Fruit fly (Drosophila melanogaster) whole organism, prepupa: ENCODE data around the gene CG13086.

Experiments used
- Blimp-1 ChIP-seq: fragments of 200-800 bp; sonication (Bioruptor generic); optimal IDR thresholded peaks from 3 replicates; lab custom pipeline; 2017; ENCODE audit warnings: missing biosample characterization, missing genetic modification characterization, mild to moderate bottlenecking, moderate library complexity, missing genetic modification reagents
- CG10631 ChIP-seq: fragments of 200-800 bp; sonication (Bioruptor generic); optimal IDR thresholded peaks from 2 replicates; lab custom pipeline; 2016; ENCODE audit warnings: missing biosample characterization, missing genetic modification characterization
- CG10669 ChIP-seq: fragments of 200-800 bp; sonication (Bioruptor generic); optimal IDR thresholded peaks from 3 replicates; lab custom pipeline; 2018; ENCODE audit warnings: missing biosample characterization, mild to moderate bottlenecking, missing genetic modification characterization, moderate library complexity
- CG11762 ChIP-seq: fragments of 200-800 bp; sonication (Bioruptor generic); optimal IDR thresholded peaks from 3 replicates; lab custom pipeline; 2016; ENCODE audit warnings: missing biosample characterization, missing genetic modification characterization; ENCODE audit not compliant: insufficient read depth
- CG11902 ChIP-seq: fragments of 200-800 bp; sonication (Bioruptor generic); optimal IDR thresholded peaks from 3 replicates; lab custom pipeline; 2016; ENCODE audit warnings: missing biosample characterization, missing genetic modification characterization
- CG15336 ChIP-seq: fragments of 200-800 bp; sonication (Bioruptor generic); IDR thresholded peaks from 2 replicates; pipeline ENCODE4 v1.3.6; 2022; ENCODE audit warnings: missing biosample characterization, missing genetic modification characterization
- CG1621 ChIP-seq: fragments of 200-800 bp; sonication (Bioruptor generic); optimal IDR thresholded peaks from 3 replicates; lab custom pipeline; 2018; ENCODE audit warnings: missing biosample characterization, mild to moderate bottlenecking, missing genetic modification characterization
- CG16779 ChIP-seq: fragments of 200-800 bp; sonication (Bioruptor generic); optimal IDR thresholded peaks from 3 replicates; lab custom pipeline; 2017; ENCODE audit warnings: missing biosample characterization, mild to moderate bottlenecking, missing genetic modification characterization
- CG3032 ChIP-seq: fragments of 200-800 bp; optimal IDR thresholded peaks from 2 replicates; lab custom pipeline; 2019; ENCODE audit warnings: missing biosample characterization, mild to moderate bottlenecking, missing genetic modification characterization, moderate library complexity
- CG31627 ChIP-seq: fragments of 200-800 bp; sonication (Bioruptor generic); optimal IDR thresholded peaks from 3 replicates; lab custom pipeline; 2016; ENCODE audit warnings: missing biosample characterization, missing genetic modification characterization
- CG3919 ChIP-seq: fragments of 200-800 bp; sonication (Bioruptor generic); optimal IDR thresholded peaks from 3 replicates; lab custom pipeline; 2016; ENCODE audit warnings: missing biosample characterization, missing genetic modification characterization
- CG4318 ChIP-seq: fragments of 200-800 bp; sonication (Bioruptor generic); optimal IDR thresholded peaks from 3 replicates; lab custom pipeline; 2017; ENCODE audit warnings: missing biosample characterization, mild to moderate bottlenecking, missing genetic modification characterization
- CG6163 ChIP-seq: fragments of 200-800 bp; sonication (Bioruptor generic); IDR thresholded peaks from 3 replicates; pipeline ENCODE4 v1.3.6; 2022; ENCODE audit warnings: missing biosample characterization, missing genetic modification characterization
- CG6276 ChIP-seq: fragments of 200-800 bp; sonication (Bioruptor generic); optimal IDR thresholded peaks from 2 replicates; lab custom pipeline; 2017; ENCODE audit warnings: missing biosample characterization, mild to moderate bottlenecking, missing genetic modification characterization
- CG6792 ChIP-seq: fragments of 200-800 bp; sonication (Bioruptor generic); optimal IDR thresholded peaks from 3 replicates; lab custom pipeline; 2016; ENCODE audit warnings: missing biosample characterization, missing genetic modification characterization
- CG6808 ChIP-seq: fragments of 200-800 bp; sonication (Bioruptor generic); optimal IDR thresholded peaks from 3 replicates; lab custom pipeline; 2017; ENCODE audit warnings: missing biosample characterization, missing genetic modification characterization, mild to moderate bottlenecking, moderate library complexity, missing genetic modification reagents
- CG7368 ChIP-seq: fragments of 200-800 bp; sonication (Bioruptor generic); optimal IDR thresholded peaks from 3 replicates; lab custom pipeline; 2016; ENCODE audit warnings: missing biosample characterization, missing genetic modification characterization
- CG8632 ChIP-seq: fragments of 200-800 bp; sonication (Bioruptor generic); optimal IDR thresholded peaks from 3 replicates; lab custom pipeline; 2016; ENCODE audit warnings: missing biosample characterization, missing genetic modification characterization
- CG9139 ChIP-seq: fragments of 200-800 bp; sonication (Bioruptor generic); optimal IDR thresholded peaks from 3 replicates; lab custom pipeline; 2017; ENCODE audit warnings: missing biosample characterization, mild to moderate bottlenecking, missing genetic modification characterization
- Eip75B ChIP-seq: fragments of 200-800 bp; sonication (Bioruptor generic); optimal IDR thresholded peaks from 3 replicates; lab custom pipeline; 2016; ENCODE audit warnings: missing biosample characterization, missing genetic modification characterization
- Eip93F ChIP-seq: fragments of 200-800 bp; sonication (Bioruptor generic); optimal IDR thresholded peaks from 2 replicates; lab custom pipeline; 2016; ENCODE audit warnings: missing biosample characterization, mild to moderate bottlenecking, missing genetic modification characterization
- Ets21C ChIP-seq: fragments of 200-800 bp; sonication (Bioruptor generic); optimal IDR thresholded peaks from 3 replicates; lab custom pipeline; 2016; ENCODE audit warnings: missing biosample characterization, missing genetic modification characterization
- Ets96B ChIP-seq: fragments of 200-800 bp; optimal IDR thresholded peaks from 2 replicates; lab custom pipeline; 2019; ENCODE audit warnings: missing biosample characterization, mild to moderate bottlenecking, missing genetic modification characterization, moderate library complexity
- Hr38 ChIP-seq: sonication (Bioruptor generic); optimal IDR thresholded peaks from 2 replicates; lab custom pipeline; 2016; ENCODE audit warnings: missing biosample characterization, missing genetic modification characterization
- Hr4 ChIP-seq: fragments of 200-800 bp; sonication (Bioruptor generic); optimal IDR thresholded peaks from 3 replicates; lab custom pipeline; 2016; ENCODE audit warnings: missing biosample characterization, missing genetic modification characterization
- Smox ChIP-seq: fragments of 200-800 bp; sonication (Bioruptor generic); optimal IDR thresholded peaks from 3 replicates; lab custom pipeline; 2016; ENCODE audit warnings: missing biosample characterization, missing genetic modification characterization
- Sox14 ChIP-seq: fragments of 200-800 bp; sonication (Bioruptor generic); optimal IDR thresholded peaks from 3 replicates; lab custom pipeline; 2016; ENCODE audit warnings: missing biosample characterization, missing genetic modification characterization
- acj6 ChIP-seq: fragments of 200-800 bp; sonication (Bioruptor generic); optimal IDR thresholded peaks from 3 replicates; lab custom pipeline; 2016; ENCODE audit warnings: missing biosample characterization, missing genetic modification characterization
- cyc ChIP-seq: fragments of 200-800 bp; sonication (Bioruptor generic); optimal IDR thresholded peaks from 3 replicates; lab custom pipeline; 2016; ENCODE audit warnings: missing biosample characterization, missing genetic modification characterization
- dac ChIP-seq: fragments of 200-800 bp; sonication (Bioruptor generic); optimal IDR thresholded peaks from 2 replicates; lab custom pipeline; 2017; ENCODE audit warnings: missing biosample characterization, mild to moderate bottlenecking, missing genetic modification characterization
- eg ChIP-seq: fragments of 200-800 bp; sonication (Bioruptor generic); IDR thresholded peaks from 3 replicates; pipeline ENCODE4 v1.3.6; 2022; ENCODE audit warnings: missing biosample characterization, missing genetic modification characterization
- esn ChIP-seq: fragments of 200-800 bp; sonication (Bioruptor generic); optimal IDR thresholded peaks from 2 replicates; lab custom pipeline; 2016; ENCODE audit warnings: missing biosample characterization, mild to moderate bottlenecking, missing genetic modification characterization, moderate library complexity
- fd59A ChIP-seq: fragments of 200-800 bp; sonication (Bioruptor generic); optimal IDR thresholded peaks from 2 replicates; lab custom pipeline; 2017; ENCODE audit warnings: missing biosample characterization, mild to moderate bottlenecking, missing genetic modification characterization, missing genetic modification reagents
- fd85E ChIP-seq: fragments of 200-800 bp; sonication (Bioruptor generic); optimal IDR thresholded peaks from 3 replicates; lab custom pipeline; 2016; ENCODE audit warnings: missing biosample characterization, missing genetic modification characterization
- fkh ChIP-seq: fragments of 200-800 bp; sonication (Bioruptor generic); optimal IDR thresholded peaks from 3 replicates; lab custom pipeline; 2017; ENCODE audit warnings: missing biosample characterization, mild to moderate bottlenecking, missing genetic modification characterization, moderate library complexity
- net ChIP-seq: fragments of 200-800 bp; sonication (Bioruptor generic); optimal IDR thresholded peaks from 3 replicates; lab custom pipeline; 2016; ENCODE audit warnings: missing biosample characterization, missing genetic modification characterization
- pdm3 ChIP-seq: fragments of 200-800 bp; sonication (Bioruptor generic); optimal IDR thresholded peaks from 3 replicates; lab custom pipeline; 2016; ENCODE audit warnings: missing biosample characterization, missing genetic modification characterization
- salr ChIP-seq, 2 experiments: fragments of 200-800 bp; sonication (Bioruptor generic); optimal IDR thresholded peaks; 3 replicates each; lab custom pipeline; 2016 to 2018; ENCODE audit warnings: missing biosample characterization in 2 of 2, missing genetic modification characterization in 2 of 2, mild to moderate bottlenecking in 1 of 2
- spab ChIP-seq: fragments of 200-800 bp; sonication (Bioruptor generic); optimal IDR thresholded peaks from 2 replicates; lab custom pipeline; 2017; ENCODE audit warnings: missing biosample characterization, mild to moderate bottlenecking, missing genetic modification characterization, missing genetic modification reagents
- ss ChIP-seq, 2 experiments: fragments of 200-800 bp; sonication (Bioruptor generic); optimal IDR thresholded peaks; 2 replicates in 1 of 2; 3 replicates in 1 of 2; lab custom pipeline; 2017 to 2018; ENCODE audit warnings: mild to moderate bottlenecking in 2 of 2, missing biosample characterization in 2 of 2, missing genetic modification characterization in 2 of 2, moderate library complexity in 1 of 2
- vri ChIP-seq: fragments of 200-800 bp; sonication (Bioruptor generic); optimal IDR thresholded peaks from 3 replicates; lab custom pipeline; 2016; ENCODE audit warnings: missing biosample characterization, mild to moderate bottlenecking, missing genetic modification characterization

CG13086 gene

dm6 chr2L:19397617-19398316, 33.6 kb downstream of the CG13086 start (continued):
- TF ChIP-seq CG31627 (GFP tag; lab: Kevin White, UChicago) (peak; percentile 82), CG15336 (GFP tag; lab: Robert Waterston, UW) (peak; percentile 29; the same call in 1 of the 2 replicates), fkh (GFP tag; lab: Kevin White, UChicago) (no peak), net (GFP tag; lab: Kevin White, UChicago) (peak; percentile 3), pdm3 (peak; percentile 64), ss (GFP tag; optimal IDR thresholded peaks at IDR 0.05; lab: Kevin White, UChicago) (no peak), CG10669 (peak; percentile 45), CG11902 (GFP tag; lab: Kevin White, UChicago) (peak; percentile 4), fd59A (GFP tag; lab: Kevin White, UChicago) (peak; percentile 9), Hr38 (GFP tag; lab: Kevin White, UChicago) (no peak), Sox14 (GFP tag; lab: Kevin White, UChicago) (peak; percentile 77), acj6 (GFP tag; lab: Kevin White, UChicago) (peak; percentile 68), salr (GFP tag; optimal IDR thresholded peaks at IDR 0.05; lab: Kevin White, UChicago) (peak; percentile 4 to 50), CG10631 (GFP tag; lab: Kevin White, UChicago) (peak; percentile 63), CG6808 (GFP tag; lab: Kevin White, UChicago) (peak; percentile 51), CG16779 (no peak), Hr4 (peak; percentile 53), Eip75B (GFP tag; lab: Kevin White, UChicago) (peak; percentile 62), Eip93F (GFP tag; lab: Kevin White, UChicago) (no peak), CG7368 (GFP tag; lab: Kevin White, UChicago) (peak; percentile 8), CG4318 (no peak), CG6276 (no peak), CG1621 (tag; lab: Kevin White, UChicago) (peak; percentile 14), spab (GFP tag; lab: Kevin White, UChicago) (peak; percentile 15), vri (peak; percentile 81), Smox (GFP tag; lab: Kevin White, UChicago) (peak; percentile 77), CG6163 (GFP tag; lab: Robert Waterston, UW) (0 out of 3 replicates have a peak, but pooled peaks have one; percentile 32), eg (GFP tag; lab: Robert Waterston, UW) (0 out of 3 replicates have a peak, but pooled peaks have one; percentile 9), CG11762 (GFP tag; lab: Kevin White, UChicago) (peak; percentile 30), Ets96B (tag; lab: Kevin White, UChicago) (peak; percentile 52), Blimp-1 (GFP tag; lab: Kevin White, UChicago) (no peak), CG6792 (GFP tag; lab: Kevin White, UChicago) (peak; percentile 56), cyc (GFP tag; lab: Kevin White, UChicago) (peak; percentile 76), CG8632 (peak; percentile 39), CG9139 (GFP tag; lab: Kevin White, UChicago) (no peak), Ets21C (peak; percentile 67), fd85E (GFP tag; lab: Kevin White, UChicago) (no peak), dac (GFP tag; lab: Kevin White, UChicago) (no peak), CG3032 (tag; lab: Kevin White, UChicago) (peak; percentile 34), esn (GFP tag; lab: Kevin White, UChicago) (peak; percentile 82), CG3919 (GFP tag; lab: Kevin White, UChicago) (peak; percentile 59)
- TF ChIP-seq, all 60 proteins: peak for 45
